Fruit fly (Drosophila melanogaster): ENCODE measurements around the gene RpS21.

The RpS21 gene

dm6 chr2L:2872309-2872932 is 16.6 kb downstream of the RpS21 start (continued):
- TF ChIP-seq Gug (GFP tag; IDR thresholded peaks at IDR 0.05), result 0 out of 4 replicates have a peak, but pooled peaks have one; percentile 5
- TF ChIP-seq HLH3B (GFP tag; IDR thresholded peaks at IDR 0.05), result no peak
- TF ChIP-seq Oli (tag; optimal IDR thresholded peaks at IDR 0.05), result peak; percentile 30
- TF ChIP-seq vvl (GFP tag; IDR thresholded peaks at IDR 0.05), result no peak; the same call in 1 of the 2 replicates
- peak; percentile 46 for TF ChIP-seq Meics (GFP tag; optimal IDR thresholded peaks at IDR 0.05)
- peak; percentile 21 for TF ChIP-seq CG13894 (tag; optimal IDR thresholded peaks at IDR 0.05)
- TF ChIP-seq PHDP (tag; optimal IDR thresholded peaks at IDR 0.05), result peak; percentile 13
- no peak for TF ChIP-seq pzg (GFP tag; optimal IDR thresholded peaks at IDR 0.05)
- TF ChIP-seq Kr (GFP tag; optimal IDR thresholded peaks at IDR 0.05), result no peak
- TF ChIP-seq D19B (GFP tag; optimal IDR thresholded peaks at IDR 0.05), result peak; percentile 96
- peak; percentile 56 for TF ChIP-seq lilli (GFP tag; optimal IDR thresholded peaks at IDR 0.05)
- peak; percentile 31; the same call in 1 of the 2 replicates for TF ChIP-seq Ada2b (GFP tag; IDR thresholded peaks at IDR 0.05)
- TF ChIP-seq pho (GFP tag; optimal IDR thresholded peaks at IDR 0.05), result no peak
- TF ChIP-seq CG4730 (GFP tag; IDR thresholded peaks at IDR 0.05), result peak; percentile 45; the same call in 1 of the 2 replicates
- no peak for TF ChIP-seq CG15073 (GFP tag; optimal IDR thresholded peaks at IDR 0.05)
- TF ChIP-seq bsh (GFP tag; optimal IDR thresholded peaks at IDR 0.05), result no peak
- TF ChIP-seq chm (GFP tag; IDR thresholded peaks at IDR 0.05), result 0 out of 2 replicates have a peak, but pooled peaks have one; percentile 6
- TF ChIP-seq CG13624 (GFP tag; optimal IDR thresholded peaks at IDR 0.05), result no peak
- TF ChIP-seq Lpt (GFP tag; optimal IDR thresholded peaks at IDR 0.05), result no peak
- peak; percentile 59 for TF ChIP-seq lab (GFP tag; optimal IDR thresholded peaks at IDR 0.05)
- TF ChIP-seq Hmr (GFP tag; optimal IDR thresholded peaks at IDR 0.05), result peak; percentile 67
- TF ChIP-seq CG12659 (GFP tag; optimal IDR thresholded peaks at IDR 0.05), result peak; percentile 47
- TF ChIP-seq caup (GFP tag; optimal IDR thresholded peaks at IDR 0.05; ENCODE audit: severe bottlenecking), result peak; percentile 57
- TF ChIP-seq CG11560 (tag; IDR thresholded peaks at IDR 0.05), result no peak
- peak in 1 of 2 experiments; percentile 34 for TF ChIP-seq crp (GFP tag; optimal IDR thresholded peaks at IDR 0.05)
- no peak for TF ChIP-seq CG1647 (GFP tag; optimal IDR thresholded peaks at IDR 0.05)
- no peak for TF ChIP-seq CG16815 (GFP tag; optimal IDR thresholded peaks at IDR 0.05)
- TF ChIP-seq CG1024 (GFP tag; IDR thresholded peaks at IDR 0.05), result 0 out of 2 replicates have a peak, but pooled peaks have one; percentile 18
- peak; percentile 13; the same call in 1 of the 2 replicates for TF ChIP-seq danr (GFP tag; IDR thresholded peaks at IDR 0.05)
- TF ChIP-seq stwl (tag; optimal IDR thresholded peaks at IDR 0.05), result no peak
- TF ChIP-seq Blimp-1 (GFP tag; optimal IDR thresholded peaks at IDR 0.05), result peak; percentile 56
- peak; percentile 18 for TF ChIP-seq Xbp1 (GFP tag; optimal IDR thresholded peaks at IDR 0.05)
- TF ChIP-seq dpn (GFP tag; optimal IDR thresholded peaks at IDR 0.05), result peak in 1 of 2 experiments; percentile 13
- no peak for TF ChIP-seq CG8290 (GFP tag; optimal IDR thresholded peaks at IDR 0.05)
- peak in 1 of 2 experiments; percentile 41 for TF ChIP-seq CG8290 (tag; optimal IDR thresholded peaks at IDR 0.05)
- TF ChIP-seq pan (optimal IDR thresholded peaks at IDR 0.05), result no peak
- peak in 1 of 2 experiments; percentile 63 for TF ChIP-seq pan (GFP tag; optimal IDR thresholded peaks at IDR 0.05 in 1 of 2, IDR thresholded peaks at IDR 0.05 in 1 of 2)
- TF ChIP-seq CG13287 (GFP tag; IDR thresholded peaks at IDR 0.05; ENCODE audit: partially characterized antibody), result 0 out of 2 replicates have a peak, but pooled peaks have one; percentile 12
- TF ChIP-seq CG2889 (GFP tag; IDR thresholded peaks at IDR 0.05), result no peak
- no peak for TF ChIP-seq tio (GFP tag; optimal IDR thresholded peaks at IDR 0.05)
- TF ChIP-seq az2 (GFP tag; optimal IDR thresholded peaks at IDR 0.05), result no peak
- TF ChIP-seq schlank (tag; optimal IDR thresholded peaks at IDR 0.05), result no peak
- no peak for TF ChIP-seq CG3838 (GFP tag; optimal IDR thresholded peaks at IDR 0.05)
- peak; percentile 95 for TF ChIP-seq sd (tag; optimal IDR thresholded peaks at IDR 0.05)
- peak; percentile 26 for TF ChIP-seq Deaf1 (tag; optimal IDR thresholded peaks at IDR 0.05)
- no peak for TF ChIP-seq hb (GFP tag; IDR thresholded peaks at IDR 0.05; ENCODE audit: partially characterized antibody)
- TF ChIP-seq ATbp (GFP tag; optimal IDR thresholded peaks at IDR 0.05), result peak; percentile 50
- no peak for TF ChIP-seq CG8478 (optimal IDR thresholded peaks at IDR 0.05)
- TF ChIP-seq CG6254 (GFP tag; optimal IDR thresholded peaks at IDR 0.05), result no peak

Data from whole organism, embryonic.